Fruit fly (Drosophila melanogaster): ENCODE results near the gene CG7110.

Gene CG7110

DNA sequence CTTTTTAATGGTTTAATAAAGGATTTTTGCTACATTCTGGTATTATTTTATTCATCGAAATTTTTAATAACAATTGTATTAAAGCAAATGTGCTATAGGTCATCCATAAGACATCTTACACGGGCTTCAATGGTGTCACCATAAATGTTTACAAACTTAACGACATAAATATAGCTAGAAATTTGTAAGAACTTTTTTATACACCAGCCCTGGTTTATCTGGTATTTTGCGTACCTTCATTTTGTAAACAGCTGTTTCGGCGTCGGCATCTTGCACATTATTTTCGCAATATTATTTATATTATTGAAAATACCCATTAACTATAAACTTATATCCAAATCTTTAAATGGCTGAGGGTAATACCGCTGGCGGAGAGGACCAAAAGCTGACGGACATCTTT is 31.4 kb upstream of the CG7110 start, which contains the start of gene Tap42 (continued):
- TF ChIP-seq org-1 (GFP tag; optimal IDR thresholded peaks at IDR 0.05) (no peak), CkIIα-i1 (GFP tag; IDR thresholded peaks at IDR 0.05) (no peak), CG2199 (GFP tag; IDR thresholded peaks at IDR 0.05) (no peak), CG10543 (GFP tag; optimal IDR thresholded peaks at IDR 0.05) (peak; percentile 33), BEAF-32 (GFP tag; optimal IDR thresholded peaks at IDR 0.05) (peak; percentile 10), hbn (GFP tag; IDR thresholded peaks at IDR 0.05; ENCODE audit: partially characterized antibody) (no peak), CG11723 (GFP tag; optimal IDR thresholded peaks at IDR 0.05) (no peak), CG4404 (GFP tag; IDR thresholded peaks at IDR 0.05) (no peak), yki (optimal IDR thresholded peaks at IDR 0.05) (no peak), dimm (GFP tag; IDR thresholded peaks at IDR 0.05) (no peak), vvl (GFP tag; IDR thresholded peaks at IDR 0.05) (no peak), bcd (GFP tag; optimal IDR thresholded peaks at IDR 0.05) (no peak), CG31224 (GFP tag; IDR thresholded peaks at IDR 0.05) (no peak), Poxn (GFP tag; IDR thresholded peaks at IDR 0.05) (no peak), CG5953 (GFP tag; IDR thresholded peaks at IDR 0.05) (no peak), Bgb (GFP tag; IDR thresholded peaks at IDR 0.05; ENCODE audit: partially characterized antibody) (no peak), dmrt99B (tag; optimal IDR thresholded peaks at IDR 0.05) (no peak), Jarid2 (GFP tag; optimal IDR thresholded peaks at IDR 0.05) (no peak), fd96Cb (tag; optimal IDR thresholded peaks at IDR 0.05) (no peak), ro (GFP tag; IDR thresholded peaks at IDR 0.05) (no peak), CG16863 (GFP tag; optimal IDR thresholded peaks at IDR 0.05) (no peak), CG11456 (GFP tag; IDR thresholded peaks at IDR 0.05) (no peak), cwo (GFP tag; optimal IDR thresholded peaks at IDR 0.05) (no peak), CG17186 (GFP tag; optimal IDR thresholded peaks at IDR 0.05) (no peak), gro (GFP tag; optimal IDR thresholded peaks at IDR 0.05) (no peak), repo (GFP tag; optimal IDR thresholded peaks at IDR 0.05) (no peak), ham (GFP tag; IDR thresholded peaks at IDR 0.05) (no peak), Sin3A (optimal IDR thresholded peaks at IDR 0.05) (no peak), lmd (GFP tag; IDR thresholded peaks at IDR 0.05) (no peak; the same call in 1 of the 2 replicates), ATbp (GFP tag; optimal IDR thresholded peaks at IDR 0.05) (no peak), CG17385 (GFP tag; optimal IDR thresholded peaks at IDR 0.05) (peak; percentile 3), br (optimal IDR thresholded peaks at IDR 0.05) (no peak), CG18011 (GFP tag; optimal IDR thresholded peaks at IDR 0.05) (no peak), scrt (GFP tag; optimal IDR thresholded peaks at IDR 0.05) (peak; percentile 25), Vsx1 (GFP tag; optimal IDR thresholded peaks at IDR 0.05) (no peak), lov (optimal IDR thresholded peaks at IDR 0.05) (no peak), lov (GFP tag; IDR thresholded peaks at IDR 0.05) (no peak), CG6683 (GFP tag; optimal IDR thresholded peaks at IDR 0.05) (no peak), Sry-δ (GFP tag; optimal IDR thresholded peaks at IDR 0.05) (no peak), Usf (GFP tag; optimal IDR thresholded peaks at IDR 0.05) (no peak), tll (GFP tag; optimal IDR thresholded peaks at IDR 0.05) (no peak), CG7839 (tag; optimal IDR thresholded peaks at IDR 0.05) (peak; percentile 12), kni (GFP tag; optimal IDR thresholded peaks at IDR 0.05) (no peak), odd (GFP tag; optimal IDR thresholded peaks at IDR 0.05) (no peak), al (GFP tag; IDR thresholded peaks at IDR 0.05) (no peak), h (optimal IDR thresholded peaks at IDR 0.05) (no peak), hb (GFP tag; IDR thresholded peaks at IDR 0.05; ENCODE audit: partially characterized antibody) (no peak), CG16813 (GFP tag; IDR thresholded peaks at IDR 0.05; ENCODE audit: partially characterized antibody) (no peak), CG6791 (GFP tag; IDR thresholded peaks at IDR 0.05; ENCODE audit: partially characterized antibody) (no peak), NC2β (GFP tag; optimal IDR thresholded peaks at IDR 0.05) (no peak), CG18262 (tag; optimal IDR thresholded peaks at IDR 0.05) (peak; percentile 9), pan (optimal IDR thresholded peaks at IDR 0.05) (no peak), pan (GFP tag; optimal IDR thresholded peaks at IDR 0.05 in 1 of 2, IDR thresholded peaks at IDR 0.05 in 1 of 2) (no peak)
